Fruit fly (Drosophila melanogaster) whole organism, embryonic: ENCODE results near the gene glob3.

Experiments
- BtbVII ChIP-seq: fragments of 200-800 bp; sonication (Bioruptor generic); optimal IDR thresholded peaks from 3 replicates; lab custom pipeline; 2017; ENCODE audit warnings: missing biosample characterization, mild to moderate bottlenecking, missing genetic modification characterization
- CG10274 ChIP-seq: fragments of 200-800 bp; sonication (Bioruptor generic); optimal IDR thresholded peaks from 3 replicates; lab custom pipeline; 2017; ENCODE audit warnings: missing biosample characterization, mild to moderate bottlenecking, missing genetic modification characterization
- CG10654 ChIP-seq: fragments of 200-800 bp; sonication (Bioruptor generic); optimal IDR thresholded peaks from 2 replicates; lab custom pipeline; 2016; ENCODE audit warnings: missing biosample characterization, missing genetic modification characterization
- CG11093 ChIP-seq: fragments of 200-800 bp; sonication (Bioruptor generic); IDR thresholded peaks from 3 replicates; pipeline ENCODE4 v1.3.6; 2022; ENCODE audit warnings: missing biosample characterization, missing genetic modification characterization
- CG12104 ChIP-seq: fragments of 200-800 bp; sonication (Bioruptor generic); optimal IDR thresholded peaks from 3 replicates; lab custom pipeline; 2016; ENCODE audit warnings: missing biosample characterization, missing genetic modification characterization
- CG13123 ChIP-seq: fragments of 200-800 bp; sonication (Bioruptor generic); optimal IDR thresholded peaks from 2 replicates; lab custom pipeline; 2016; ENCODE audit warnings: missing biosample characterization, missing genetic modification characterization
- CG13287 ChIP-seq: fragments of 200-800 bp; sonication (Bioruptor generic); IDR thresholded peaks from 2 replicates; pipeline ENCODE4 v1.3.6; 2022; ENCODE audit warnings: missing biosample characterization, missing genetic modification characterization; ENCODE audit not compliant: partially characterized antibody
- CG14965 ChIP-seq: fragments of 200-800 bp; sonication (Bioruptor generic); optimal IDR thresholded peaks from 2 replicates; lab custom pipeline; 2016; ENCODE audit warnings: missing biosample characterization, missing genetic modification characterization, borderline replicate concordance
- CG18764 ChIP-seq: fragments of 200-800 bp; sonication (Bioruptor generic); optimal IDR thresholded peaks from 3 replicates; lab custom pipeline; 2016; ENCODE audit warnings: missing biosample characterization, missing genetic modification characterization
- CG2120 ChIP-seq: fragments of 200-800 bp; sonication (Bioruptor generic); optimal IDR thresholded peaks from 3 replicates; lab custom pipeline; 2016; ENCODE audit warnings: missing biosample characterization, missing genetic modification characterization
- CG2202 ChIP-seq: fragments of 200-800 bp; sonication (Bioruptor generic); optimal IDR thresholded peaks from 2 replicates; lab custom pipeline; 2018; ENCODE audit warnings: missing biosample characterization, mild to moderate bottlenecking, missing genetic modification characterization
- CG2889 ChIP-seq: fragments of 200-800 bp; sonication (Bioruptor generic); IDR thresholded peaks from 3 replicates; pipeline ENCODE4 v1.3.6; 2022; ENCODE audit warnings: missing biosample characterization, missing genetic modification characterization
- CG33557 ChIP-seq: fragments of 200-800 bp; sonication (Bioruptor generic); optimal IDR thresholded peaks from 2 replicates; lab custom pipeline; 2019; ENCODE audit warnings: missing biosample characterization, mild to moderate bottlenecking, missing genetic modification characterization, moderate library complexity
- CG3995 ChIP-seq: fragments of 200-800 bp; sonication (Bioruptor generic); optimal IDR thresholded peaks from 3 replicates; lab custom pipeline; 2016; ENCODE audit warnings: missing biosample characterization, missing genetic modification characterization
- CG4282 ChIP-seq: fragments of 200-800 bp; sonication (Bioruptor generic); optimal IDR thresholded peaks from 2 replicates; lab custom pipeline; 2016; ENCODE audit warnings: missing biosample characterization, missing genetic modification characterization
- CG43689 ChIP-seq: fragments of 200-800 bp; sonication (Bioruptor generic); IDR thresholded peaks from 2 replicates; pipeline ENCODE4 v1.3.6; 2022; ENCODE audit warnings: missing biosample characterization, missing genetic modification characterization
- CG4617 ChIP-seq: fragments of 200-800 bp; sonication (Bioruptor generic); optimal IDR thresholded peaks from 3 replicates; lab custom pipeline; 2016; ENCODE audit warnings: missing biosample characterization, missing genetic modification characterization, borderline replicate concordance
- CG6765 ChIP-seq: fragments of 200-800 bp; sonication (Bioruptor generic); optimal IDR thresholded peaks from 3 replicates; lab custom pipeline; 2017; ENCODE audit warnings: missing biosample characterization, mild to moderate bottlenecking, missing genetic modification characterization
- CG7745 ChIP-seq: fragments of 200-800 bp; sonication (Bioruptor generic); optimal IDR thresholded peaks from 2 replicates; lab custom pipeline; 2018; ENCODE audit warnings: missing biosample characterization, mild to moderate bottlenecking, missing genetic modification characterization, moderate library complexity
- CG8388 ChIP-seq: fragments of 200-800 bp; sonication (Bioruptor generic); optimal IDR thresholded peaks from 2 replicates; lab custom pipeline; 2019; ENCODE audit warnings: missing biosample characterization, mild to moderate bottlenecking, missing genetic modification characterization, moderate library complexity
- CG9817 ChIP-seq: fragments of 200-800 bp; sonication (Bioruptor generic); optimal IDR thresholded peaks from 2 replicates; lab custom pipeline; 2018; ENCODE audit warnings: missing biosample characterization, mild to moderate bottlenecking, missing genetic modification characterization, moderate library complexity
- CG9932 ChIP-seq: fragments of 200-800 bp; sonication (Bioruptor generic); IDR thresholded peaks from 2 replicates; pipeline ENCODE4 v1.3.6; 2022; ENCODE audit warnings: missing biosample characterization, missing genetic modification characterization
- D19A ChIP-seq: fragments of 200-800 bp; optimal IDR thresholded peaks from 3 replicates; lab custom pipeline; 2019; ENCODE audit warnings: missing biosample characterization, mild to moderate bottlenecking, missing genetic modification characterization, moderate library complexity
- Doc3 ChIP-seq: fragments of 200-800 bp; sonication (Bioruptor generic); IDR thresholded peaks from 3 replicates; pipeline ENCODE4 v1.3.6; 2022; ENCODE audit warnings: missing biosample characterization, missing genetic modification characterization; ENCODE audit not compliant: partially characterized antibody
- Drgx ChIP-seq: fragments of 200-800 bp; sonication (Bioruptor generic); IDR thresholded peaks from 2 replicates; pipeline ENCODE4 v1.3.6; 2022; ENCODE audit warnings: missing biosample characterization, missing genetic modification characterization
- HLH4C ChIP-seq: fragments of 200-800 bp; sonication (Bioruptor generic); IDR thresholded peaks from 3 replicates; pipeline ENCODE4 v1.3.6; 2022; ENCODE audit warnings: missing biosample characterization, missing genetic modification characterization; ENCODE audit not compliant: partially characterized antibody
- MESR4 ChIP-seq: fragments of 200-800 bp; sonication (Bioruptor generic); optimal IDR thresholded peaks from 2 replicates; lab custom pipeline; 2018; ENCODE audit warnings: missing biosample characterization, mild to moderate bottlenecking, missing genetic modification characterization, moderate library complexity
- MTF-1 ChIP-seq: fragments of 200-800 bp; sonication (Bioruptor generic); optimal IDR thresholded peaks from 2 replicates; lab custom pipeline; 2018; ENCODE audit warnings: missing biosample characterization, mild to moderate bottlenecking, missing genetic modification characterization, borderline replicate concordance
- NC2β ChIP-seq: fragments of 200-800 bp; sonication (Bioruptor generic); optimal IDR thresholded peaks from 2 replicates; lab custom pipeline; 2016; ENCODE audit warnings: missing biosample characterization, missing genetic modification characterization
- PHDP ChIP-seq: fragments of 200-800 bp; sonication (Bioruptor generic); optimal IDR thresholded peaks from 3 replicates; lab custom pipeline; 2018; ENCODE audit warnings: missing biosample characterization, mild to moderate bottlenecking, missing genetic modification characterization, moderate library complexity
- Sox100B ChIP-seq: fragments of 200-800 bp; sonication (Bioruptor generic); optimal IDR thresholded peaks from 3 replicates; lab custom pipeline; 2018; ENCODE audit warnings: missing biosample characterization, mild to moderate bottlenecking, missing genetic modification characterization
- Sox102F ChIP-seq: fragments of 200-800 bp; sonication (Bioruptor generic); optimal IDR thresholded peaks from 2 replicates; lab custom pipeline; 2018; ENCODE audit warnings: missing biosample characterization, mild to moderate bottlenecking, missing genetic modification characterization, moderate library complexity
- Sry-β ChIP-seq: fragments of 200-800 bp; sonication (Bioruptor generic); optimal IDR thresholded peaks from 2 replicates; lab custom pipeline; 2018; ENCODE audit warnings: missing biosample characterization, mild to moderate bottlenecking, missing genetic modification characterization, moderate library complexity
- Sry-δ ChIP-seq: fragments of 200-800 bp; sonication (Bioruptor generic); optimal IDR thresholded peaks from 2 replicates; lab custom pipeline; 2016; ENCODE audit warnings: missing biosample characterization, missing genetic modification characterization
- Stat92E ChIP-seq, 3 experiments: fragments of >200 bp in 2 of 3; fragments of 200-800 bp in 1 of 3; sonication (Bioruptor generic) in 1 of 3; optimal IDR thresholded peaks; 2 replicates each; lab custom pipeline; 2017 to 2019; ENCODE audit warnings: missing biosample characterization in 3 of 3, missing genetic modification characterization in 3 of 3, mild to moderate bottlenecking in 1 of 3, moderate library complexity in 1 of 3
- al ChIP-seq: fragments of 200-800 bp; sonication (Bioruptor generic); IDR thresholded peaks from 2 replicates; pipeline ENCODE4 v1.3.6; 2022; ENCODE audit warnings: missing biosample characterization, missing genetic modification characterization
- amos ChIP-seq: fragments of 200-800 bp; sonication (Bioruptor generic); IDR thresholded peaks from 2 replicates; pipeline ENCODE4 v1.3.6; 2022; ENCODE audit warnings: missing biosample characterization, missing genetic modification characterization; ENCODE audit not compliant: partially characterized antibody
- chinmo ChIP-seq: fragments of 200-800 bp; sonication (Bioruptor generic); IDR thresholded peaks from 4 replicates; pipeline ENCODE4 v1.3.6; 2022; ENCODE audit warnings: missing biosample characterization, missing genetic modification characterization; ENCODE audit not compliant: partially characterized antibody
- crp ChIP-seq, 2 experiments: fragments of 200-800 bp; sonication (Bioruptor generic); optimal IDR thresholded peaks; 2 replicates in 1 of 2; 3 replicates in 1 of 2; lab custom pipeline; 2017; ENCODE audit warnings: missing biosample characterization in 2 of 2, missing genetic modification characterization in 2 of 2, mild to moderate bottlenecking in 1 of 2, moderate library complexity in 1 of 2
- cwo ChIP-seq: fragments of 200-800 bp; sonication (Bioruptor generic); optimal IDR thresholded peaks from 3 replicates; lab custom pipeline; 2017; ENCODE audit warnings: missing biosample characterization, missing genetic modification characterization, mild to moderate bottlenecking, moderate library complexity, missing genetic modification reagents
- ems ChIP-seq: fragments of 200-800 bp; sonication (Bioruptor generic); optimal IDR thresholded peaks from 3 replicates; lab custom pipeline; 2016; ENCODE audit warnings: missing biosample characterization, missing genetic modification characterization
- fd102C ChIP-seq: fragments of 200-800 bp; sonication (Bioruptor generic); optimal IDR thresholded peaks from 2 replicates; lab custom pipeline; 2018; ENCODE audit warnings: missing biosample characterization, mild to moderate bottlenecking, missing genetic modification characterization, moderate library complexity
- gsb ChIP-seq: fragments of 200-800 bp; sonication (Bioruptor generic); IDR thresholded peaks from 2 replicates; pipeline ENCODE4 v1.3.6; 2022; ENCODE audit warnings: missing biosample characterization, missing genetic modification characterization
- insv ChIP-seq, 2 experiments: fragments of 200-800 bp; sonication (Bioruptor generic); optimal IDR thresholded peaks; 3 replicates each; lab custom pipeline; 2016 to 2018; ENCODE audit warnings: missing biosample characterization in 2 of 2, missing genetic modification characterization in 2 of 2
- pb ChIP-seq: fragments of 200-800 bp; sonication (Bioruptor generic); optimal IDR thresholded peaks from 3 replicates; lab custom pipeline; 2016; ENCODE audit warnings: missing biosample characterization, missing genetic modification characterization
- pzg ChIP-seq: fragments of 200-800 bp; sonication (Bioruptor generic); optimal IDR thresholded peaks from 3 replicates; lab custom pipeline; 2018; ENCODE audit warnings: missing biosample characterization, mild to moderate bottlenecking, missing genetic modification characterization, moderate library complexity
- ranshi ChIP-seq: fragments of 200-800 bp; sonication (Bioruptor generic); IDR thresholded peaks from 2 replicates; pipeline ENCODE4 v1.3.6; 2022; ENCODE audit warnings: missing biosample characterization, missing genetic modification characterization
- ro ChIP-seq: fragments of 200-800 bp; sonication (Bioruptor generic); IDR thresholded peaks from 2 replicates; pipeline ENCODE4 v1.3.6; 2022; ENCODE audit warnings: missing biosample characterization, missing genetic modification characterization
- schlank ChIP-seq: fragments of 200-800 bp; sonication (Bioruptor generic); optimal IDR thresholded peaks from 2 replicates; lab custom pipeline; 2018; ENCODE audit warnings: missing biosample characterization, mild to moderate bottlenecking, missing genetic modification characterization

glob3 gene

dm6 chr3R:5813157-5813659, 16.7 kb upstream of the glob3 start, which contains the start of gene CG42675 (continued):
- no peak for TF ChIP-seq CG14965 (GFP tag; lab: Kevin White, UChicago)
- TF ChIP-seq chinmo (GFP tag; lab: Robert Waterston, UW), result 0 out of 4 replicates have a peak, but pooled peaks have one; percentile 74
- no peak for TF ChIP-seq Doc3 (GFP tag; lab: Robert Waterston, UW)
- TF ChIP-seq CG6765, result no peak
- TF ChIP-seq Sox100B (GFP tag; lab: Kevin White, UChicago), result no peak
- no peak for TF ChIP-seq CG9932
- no peak for TF ChIP-seq CG9817
- TF ChIP-seq gsb, result no peak
- TF ChIP-seq CG10654 (GFP tag; lab: Kevin White, UChicago), result no peak
- TF ChIP-seq insv (GFP tag; optimal IDR thresholded peaks at IDR 0.05; lab: Kevin White, UChicago), result no peak
- no peak for TF ChIP-seq CG13287 (GFP tag; lab: Robert Waterston, UW)
- no peak for TF ChIP-seq cwo (GFP tag; lab: Kevin White, UChicago)
- peak; percentile 27; the same call in 1 of the 2 replicates for TF ChIP-seq Drgx (GFP tag; lab: Robert Waterston, UW)
- no peak for TF ChIP-seq CG2120 (GFP tag; lab: Kevin White, UChicago)
- TF ChIP-seq CG12104 (GFP tag; lab: Kevin White, UChicago), result no peak
- no peak for TF ChIP-seq schlank (tag; lab: Kevin White, UChicago)
- TF ChIP-seq CG13123 (GFP tag; lab: Kevin White, UChicago), result no peak

dm6 chr3R:5821243-5821642, 8.6 kb upstream of the glob3 start, which contains the start of gene Hpr1:
Gene Hpr1, minus strand, starts transcription at chr3R:5821440.
- TF ChIP-seq Stat92E (GFP tag; optimal IDR thresholded peaks at IDR 0.05; lab: Kevin White, UChicago), result no peak
- no peak for TF ChIP-seq PHDP (tag; lab: Kevin White, UChicago)
- no peak for TF ChIP-seq CG18764 (GFP tag; lab: Kevin White, UChicago)
- no peak for TF ChIP-seq pb
- no peak; the same call in 1 of the 2 replicates for TF ChIP-seq amos (GFP tag; lab: Robert Waterston, UW)
- peak; percentile 68 for TF ChIP-seq CG4617 (GFP tag; lab: Kevin White, UChicago)
- peak; percentile 54 for TF ChIP-seq pzg (GFP tag; lab: Kevin White, UChicago)
- no peak for TF ChIP-seq ranshi (GFP tag; lab: Robert Waterston, UW)
- TF ChIP-seq CG2889 (GFP tag; lab: Robert Waterston, UW), result no peak
- no peak for TF ChIP-seq CG33557 (GFP tag; lab: Kevin White, UChicago)
- no peak for TF ChIP-seq CG8388 (GFP tag; lab: Kevin White, UChicago)
- no peak for TF ChIP-seq CG3995
- TF ChIP-seq D19A (tag; lab: Kevin White, UChicago), result no peak
- TF ChIP-seq Sox102F (GFP tag; lab: Kevin White, UChicago), result no peak
- TF ChIP-seq CG10654 (GFP tag; lab: Kevin White, UChicago), result no peak
- no peak for TF ChIP-seq CG4282 (GFP tag; lab: Kevin White, UChicago)
- TF ChIP-seq CG10274 (GFP tag; lab: Kevin White, UChicago), result no peak
- TF ChIP-seq Sry-δ (GFP tag; lab: Kevin White, UChicago), result peak; percentile 42
- TF ChIP-seq al (GFP tag; lab: Robert Waterston, UW), result no peak
- TF ChIP-seq CG43689 (GFP tag; lab: Robert Waterston, UW), result no peak
- peak; percentile 36 for TF ChIP-seq MESR4
- TF ChIP-seq fd102C, result no peak
- no peak for TF ChIP-seq NC2β (GFP tag; lab: Kevin White, UChicago)
- no peak for TF ChIP-seq ro
- TF ChIP-seq CG2202 (tag; lab: Kevin White, UChicago), result no peak
- peak; percentile 60 for TF ChIP-seq HLH4C (GFP tag; lab: Robert Waterston, UW)
- no peak for TF ChIP-seq CG7745
- TF ChIP-seq MTF-1 (GFP tag; lab: Kevin White, UChicago), result no peak
- no peak for TF ChIP-seq CG11093
- no peak for TF ChIP-seq BtbVII (GFP tag; lab: Kevin White, UChicago)
- no peak for TF ChIP-seq Sry-β (GFP tag; lab: Kevin White, UChicago)
- no peak for TF ChIP-seq ems (GFP tag; lab: Kevin White, UChicago)
- no peak for TF ChIP-seq crp (GFP tag; optimal IDR thresholded peaks at IDR 0.05; lab: Kevin White, UChicago)
